Worm (Caenorhabditis elegans) whole organism, late embryonic: ENCODE results near the gene K09E9.3.

Source experiments
- C08G9.2 ChIP-seq: sonication (generic microtip); optimal IDR thresholded peaks from 2 replicates; lab custom pipeline; 2016; ENCODE audit warnings: mild to moderate bottlenecking, missing genetic modification characterization, moderate library complexity, missing compliant biosample characterization
- ceh-14 ChIP-seq: sonication (generic microtip); optimal IDR thresholded peaks from 2 replicates; lab custom pipeline; 2016; ENCODE audit warnings: missing genotype, missing genetic modification characterization, missing compliant biosample characterization
- ceh-6 ChIP-seq: fragments of 200-800 bp; sonication (Bioruptor generic); optimal IDR thresholded peaks from 2 replicates; lab custom pipeline; 2018; ENCODE audit warnings: mild to moderate bottlenecking, missing genetic modification characterization, missing compliant biosample characterization
- ceh-9 ChIP-seq: sonication (generic microtip); optimal IDR thresholded peaks from 2 replicates; lab custom pipeline; 2016; ENCODE audit warnings: mild to moderate bottlenecking, missing genetic modification characterization, inconsistent platforms, missing compliant biosample characterization
- che-1 ChIP-seq: sonication (generic microtip); optimal IDR thresholded peaks from 2 replicates; lab custom pipeline; 2016; ENCODE audit warnings: mild to moderate bottlenecking, missing genetic modification characterization, missing compliant biosample characterization
- elt-4 ChIP-seq: sonication (generic microtip); optimal IDR thresholded peaks from 2 replicates; lab custom pipeline; 2016; ENCODE audit warnings: missing genetic modification characterization, missing compliant biosample characterization
- eyg-1 ChIP-seq: sonication (generic microtip); optimal IDR thresholded peaks from 2 replicates; lab custom pipeline; 2016; ENCODE audit warnings: missing genotype, missing genetic modification characterization, missing compliant biosample characterization
- lin-11 ChIP-seq: fragments of 200-800 bp; sonication (Bioruptor generic); optimal IDR thresholded peaks from 2 replicates; lab custom pipeline; 2018; ENCODE audit warnings: mild to moderate bottlenecking, missing genetic modification characterization, missing compliant biosample characterization
- mec-3 ChIP-seq: sonication (generic microtip); optimal IDR thresholded peaks from 2 replicates; lab custom pipeline; 2016; ENCODE audit warnings: borderline replicate concordance, missing genetic modification characterization, missing compliant biosample characterization
- nhr-11 ChIP-seq: fragments of 150-350 bp; optimal IDR thresholded peaks from 2 replicates; lab custom pipeline; 2014; ENCODE audit warnings: missing biosample characterization, missing genetic modification characterization
- pax-1 ChIP-seq: fragments of 150-350 bp; optimal IDR thresholded peaks from 2 replicates; lab custom pipeline; 2014; ENCODE audit warnings: missing biosample characterization, missing genetic modification characterization
- pha-4 ChIP-seq: fragments of 150-350 bp; optimal IDR thresholded peaks from 2 replicates; lab custom pipeline; 2018; ENCODE audit warnings: missing biosample characterization, missing genetic modification reagents, missing genetic modification characterization
- unc-3 ChIP-seq, 2 experiments: fragments of 200-800 bp in 1 of 2; sonication (Bioruptor generic) in 1 of 2; sonication (generic microtip) in 1 of 2; conservative IDR thresholded peaks in 1 of 2; optimal IDR thresholded peaks in 1 of 2; 2 replicates each; pipeline versions ENCODE4 v1.3.6 to Lab custom; 2016 to 2022; ENCODE audit warnings: missing compliant biosample characterization in 2 of 2, missing genetic modification characterization in 2 of 2, missing genetic modification reagents in 1 of 2
- unc-86 ChIP-seq: sonication (generic microtip); optimal IDR thresholded peaks from 2 replicates; lab custom pipeline; 2016; ENCODE audit warnings: missing genetic modification characterization, missing compliant biosample characterization

The K09E9.3 gene

ce11 chrX:15564338-15564737, 49.3 kb downstream of the K09E9.3 start:
- no peak for TF ChIP-seq unc-3 (GFP tag; conservative IDR thresholded peaks at IDR 0.05; lab: Robert Waterston, UW)
- no peak for TF ChIP-seq unc-3 (tag; optimal IDR thresholded peaks at IDR 0.05; lab: Kevin White, UChicago)
- no peak for TF ChIP-seq elt-4 (tag; lab: Kevin White, UChicago)
- TF ChIP-seq unc-86 (tag; lab: Kevin White, UChicago): no peak
- no peak for TF ChIP-seq eyg-1 (tag; lab: Kevin White, UChicago)
- no peak for TF ChIP-seq pha-4
- no peak for TF ChIP-seq ceh-14 (tag; lab: Kevin White, UChicago)
- TF ChIP-seq C08G9.2 (tag; lab: Kevin White, UChicago): no peak
- no peak for TF ChIP-seq pax-1
- no peak for TF ChIP-seq nhr-11 (tag; lab: Kevin White, UChicago)
- TF ChIP-seq che-1: no peak
- TF ChIP-seq mec-3 (tag; lab: Kevin White, UChicago): no peak
- TF ChIP-seq ceh-6 (GFP tag; lab: Kevin White, UChicago): no peak
- no peak for TF ChIP-seq ceh-9 (tag; lab: Kevin White, UChicago)
- no peak for TF ChIP-seq lin-11 (tag; lab: Kevin White, UChicago)
